Worm (Caenorhabditis elegans) whole organism, young adult: Measurements from ENCODE around the gene K08E4.3.

Source experiments
- F33H1.4 ChIP-seq: fragments of 200-800 bp; sonication (Bioruptor generic); IDR thresholded peaks from 2 replicates; pipeline ENCODE4 v1.3.6; 2022; ENCODE audit warnings: missing genetic modification reagents, missing genetic modification characterization, missing compliant biosample characterization
- Y79H2A.3 ChIP-seq: fragments of 200-800 bp; sonication (Bioruptor generic); conservative IDR thresholded peaks from 2 replicates; pipeline ENCODE4 v1.3.6; 2022; ENCODE audit warnings: missing genetic modification reagents, missing genetic modification characterization, missing compliant biosample characterization
- atf-7 ChIP-seq: sonication (generic microtip); optimal IDR thresholded peaks from 2 replicates; lab custom pipeline; 2017; ENCODE audit warnings: mild to moderate bottlenecking, missing genetic modification characterization, missing compliant biosample characterization
- cebp-2 ChIP-seq: fragments of 200-800 bp; sonication (Bioruptor generic); IDR thresholded peaks from 2 replicates; pipeline ENCODE4 v1.3.6; 2022; ENCODE audit warnings: missing genetic modification characterization, missing compliant biosample characterization
- ceh-100 ChIP-seq: fragments of 200-800 bp; sonication (Bioruptor generic); IDR thresholded peaks from 2 replicates; pipeline ENCODE4 v1.3.6; 2022; ENCODE audit warnings: missing genetic modification reagents, missing genetic modification characterization, missing compliant biosample characterization
- ceh-27 ChIP-seq: fragments of 200-800 bp; sonication (Bioruptor generic); optimal IDR thresholded peaks from 2 replicates; lab custom pipeline; 2018; ENCODE audit warnings: mild to moderate bottlenecking, missing genetic modification characterization, moderate library complexity, missing compliant biosample characterization
- ceh-40 ChIP-seq: fragments of 200-800 bp; sonication (Bioruptor generic); IDR thresholded peaks from 2 replicates; pipeline ENCODE4 v1.3.6; 2022; ENCODE audit warnings: missing genetic modification characterization, missing compliant biosample characterization
- egl-44 ChIP-seq: fragments of 200-800 bp; sonication (Bioruptor generic); IDR thresholded peaks from 2 replicates; pipeline ENCODE4 v1.3.6; 2022; ENCODE audit warnings: missing genetic modification reagents, missing genetic modification characterization, missing compliant biosample characterization
- egrh-3 ChIP-seq: fragments of 200-800 bp; sonication (Bioruptor generic); IDR thresholded peaks from 2 replicates; pipeline ENCODE4 v1.3.6; 2022; ENCODE audit warnings: missing genetic modification reagents, missing genetic modification characterization, missing compliant biosample characterization
- hmg-1.2 ChIP-seq: fragments of 200-800 bp; sonication (Bioruptor generic); IDR thresholded peaks from 2 replicates; pipeline ENCODE4 v1.3.6; 2022; ENCODE audit warnings: missing genetic modification reagents, missing genetic modification characterization, missing compliant biosample characterization
- hsf-1 ChIP-seq: fragments of 200-800 bp; sonication (Bioruptor generic); IDR thresholded peaks from 2 replicates; pipeline ENCODE4 v1.3.6; 2022; ENCODE audit warnings: missing genetic modification reagents, missing genetic modification characterization, missing compliant biosample characterization
- lin-40 ChIP-seq: sonication (generic microtip); optimal IDR thresholded peaks from 2 replicates; lab custom pipeline; 2016; ENCODE audit warnings: missing genetic modification characterization, mild to moderate bottlenecking, missing compliant biosample characterization, missing genotype, missing genetic modification reagents
- lir-1 ChIP-seq: fragments of 200-800 bp; sonication (Bioruptor generic); conservative IDR thresholded peaks from 2 replicates; pipeline ENCODE4 v1.3.6; 2022; ENCODE audit warnings: missing genetic modification reagents, missing genetic modification characterization, missing compliant biosample characterization
- madf-6 ChIP-seq: fragments of 200-800 bp; sonication (Bioruptor generic); IDR thresholded peaks from 2 replicates; pipeline ENCODE4 v1.3.6; 2022; ENCODE audit warnings: missing genetic modification reagents, missing genetic modification characterization, missing compliant biosample characterization
- madf-8 ChIP-seq: fragments of 200-800 bp; sonication (Bioruptor generic); conservative IDR thresholded peaks from 2 replicates; pipeline ENCODE4 v1.3.6; 2022; ENCODE audit warnings: missing genetic modification reagents, missing genetic modification characterization, missing compliant biosample characterization
- nfya-2 ChIP-seq: fragments of 200-800 bp; sonication (Bioruptor generic); IDR thresholded peaks from 2 replicates; pipeline ENCODE4 v1.3.6; 2022; ENCODE audit warnings: missing genetic modification reagents, missing genetic modification characterization, missing compliant biosample characterization
- nhr-179 ChIP-seq: sonication (generic microtip); optimal IDR thresholded peaks from 2 replicates; lab custom pipeline; 2016; ENCODE audit warnings: mild to moderate bottlenecking, missing genetic modification characterization, missing compliant biosample characterization
- ztf-18 ChIP-seq: sonication (generic microtip); optimal IDR thresholded peaks from 2 replicates; lab custom pipeline; 2016; ENCODE audit warnings: missing genotype, mild to moderate bottlenecking, missing genetic modification characterization, missing compliant biosample characterization
- ztf-22 ChIP-seq: fragments of 200-800 bp; sonication (Bioruptor generic); optimal IDR thresholded peaks from 2 replicates; lab custom pipeline; 2018; ENCODE audit warnings: mild to moderate bottlenecking, missing genetic modification characterization, moderate library complexity, missing compliant biosample characterization

Gene K08E4.3

ce11 chrIV:12108984-12109657 lies 51.6 kb downstream of the K08E4.3 start (continued):
- TF ChIP-seq Y79H2A.3 (GFP tag; lab: Robert Waterston, UW): no peak
- no peak for TF ChIP-seq egl-44 (GFP tag; lab: Robert Waterston, UW)
- TF ChIP-seq F33H1.4 (GFP tag; lab: Robert Waterston, UW): no peak
- no peak for TF ChIP-seq lir-1 (GFP tag; lab: Robert Waterston, UW)
- TF ChIP-seq madf-6: no peak
- no peak for TF ChIP-seq ceh-27 (GFP tag; lab: Kevin White, UChicago)
- no peak for TF ChIP-seq nhr-179 (tag; lab: Kevin White, UChicago)
- 0 out of 2 replicates have a peak, but pooled peaks have one; percentile 3 for TF ChIP-seq egrh-3 (GFP tag; lab: Robert Waterston, UW)
- TF ChIP-seq hsf-1 (GFP tag; lab: Robert Waterston, UW): 0 out of 2 replicates have a peak, but pooled peaks have one; percentile 56
- peak; percentile 7 for TF ChIP-seq lin-40 (tag; lab: Kevin White, UChicago)
- no peak for TF ChIP-seq ztf-22
- no peak for TF ChIP-seq nfya-2 (GFP tag; lab: Robert Waterston, UW)
- TF ChIP-seq atf-7 (tag; lab: Kevin White, UChicago): no peak
- no peak for TF ChIP-seq hmg-1.2 (GFP tag; lab: Robert Waterston, UW)
- TF ChIP-seq cebp-2: peak; percentile 55; the same call in 1 of the 2 replicates
- no peak for TF ChIP-seq madf-8 (GFP tag; lab: Robert Waterston, UW)
- TF ChIP-seq ceh-100 (GFP tag; lab: Robert Waterston, UW): no peak
- TF ChIP-seq ceh-40 (GFP tag; lab: Robert Waterston, UW): no peak
- no peak for TF ChIP-seq ztf-18 (tag; lab: Kevin White, UChicago)
